Fruit fly (Drosophila melanogaster): ENCODE measurements around the gene CG46280.

The CG46280 gene

dm6 chr3R:13078263-13078662 lies 47.8 kb upstream of the CG46280 start (continued):
- peak; percentile 23 for TF ChIP-seq B-H2 (GFP tag; optimal IDR thresholded peaks at IDR 0.05)
- TF ChIP-seq Dip2 (GFP tag; IDR thresholded peaks at IDR 0.05) = no peak
- no peak for TF ChIP-seq CG8388 (GFP tag; optimal IDR thresholded peaks at IDR 0.05)
- TF ChIP-seq Six4 (GFP tag; optimal IDR thresholded peaks at IDR 0.05) = no peak
- peak; percentile 3 for TF ChIP-seq CG33557 (GFP tag; optimal IDR thresholded peaks at IDR 0.05)
- no peak for TF ChIP-seq CG12659 (GFP tag; optimal IDR thresholded peaks at IDR 0.05)
- TF ChIP-seq jumu (GFP tag; optimal IDR thresholded peaks at IDR 0.05) = no peak
- TF ChIP-seq CG16813 (GFP tag; IDR thresholded peaks at IDR 0.05; ENCODE audit: partially characterized antibody) = peak; percentile 65
- TF ChIP-seq CG17568 (GFP tag; optimal IDR thresholded peaks at IDR 0.05) = no peak
- TF ChIP-seq CG8281 (tag; optimal IDR thresholded peaks at IDR 0.05) = no peak
- no peak for TF ChIP-seq dan (GFP tag; IDR thresholded peaks at IDR 0.05)
- peak; percentile 3 for TF ChIP-seq CG3163 (GFP tag; optimal IDR thresholded peaks at IDR 0.05)
- peak; percentile 13 for TF ChIP-seq Camta (GFP tag; optimal IDR thresholded peaks at IDR 0.05)
- no peak for TF ChIP-seq CG4424 (GFP tag; optimal IDR thresholded peaks at IDR 0.05)
- no peak for TF ChIP-seq CG11723 (GFP tag; optimal IDR thresholded peaks at IDR 0.05)
- TF ChIP-seq CG34422 (GFP tag; IDR thresholded peaks at IDR 0.05) = no peak
- no peak for TF ChIP-seq Fer2 (tag; optimal IDR thresholded peaks at IDR 0.05)
- TF ChIP-seq hkb (optimal IDR thresholded peaks at IDR 0.05) = no peak
- TF ChIP-seq hkb (GFP tag; IDR thresholded peaks at IDR 0.05) = no peak
- TF ChIP-seq CG3838 (GFP tag; optimal IDR thresholded peaks at IDR 0.05) = no peak
- TF ChIP-seq gro (GFP tag; optimal IDR thresholded peaks at IDR 0.05) = no peak
- no peak for TF ChIP-seq CG13123 (GFP tag; optimal IDR thresholded peaks at IDR 0.05)
- TF ChIP-seq Atf-2 (GFP tag; optimal IDR thresholded peaks at IDR 0.05) = no peak
- TF ChIP-seq zfh2 (GFP tag; optimal IDR thresholded peaks at IDR 0.05) = no peak
- TF ChIP-seq MBD-R2 (GFP tag; IDR thresholded peaks at IDR 0.05) = no peak
- TF ChIP-seq CG34376 (GFP tag; optimal IDR thresholded peaks at IDR 0.05) = no peak
- TF ChIP-seq HmgZ (tag; optimal IDR thresholded peaks at IDR 0.05) = peak; percentile 70
- peak; percentile 56 for TF ChIP-seq CG1603 (tag; optimal IDR thresholded peaks at IDR 0.05)
- no peak; the same call in 1 of the 2 replicates for TF ChIP-seq CG13287 (GFP tag; IDR thresholded peaks at IDR 0.05; ENCODE audit: partially characterized antibody)
- peak; percentile 46; the same call in 1 of the 2 replicates for TF ChIP-seq slbo (GFP tag; IDR thresholded peaks at IDR 0.05)
- peak; percentile 22 for TF ChIP-seq phol (tag; optimal IDR thresholded peaks at IDR 0.05)
- peak; percentile 38 for TF ChIP-seq CG9817 (tag; optimal IDR thresholded peaks at IDR 0.05)
- TF ChIP-seq CTCF (GFP tag; optimal IDR thresholded peaks at IDR 0.05) = peak; percentile 96
- TF ChIP-seq bowl (GFP tag; IDR thresholded peaks at IDR 0.05) = no peak
- TF ChIP-seq CG13775 (GFP tag; optimal IDR thresholded peaks at IDR 0.05) = no peak
- TF ChIP-seq CG5245 (GFP tag; optimal IDR thresholded peaks at IDR 0.05) = no peak
- no peak for TF ChIP-seq NC2β (GFP tag; optimal IDR thresholded peaks at IDR 0.05)
- peak; percentile 79 for TF ChIP-seq CG42726 (GFP tag; IDR thresholded peaks at IDR 0.05; ENCODE audit: partially characterized antibody)
- no peak for TF ChIP-seq CG14050 (GFP tag; IDR thresholded peaks at IDR 0.05)
- TF ChIP-seq ssp (GFP tag; IDR thresholded peaks at IDR 0.05) = no peak
- TF ChIP-seq tll (GFP tag; optimal IDR thresholded peaks at IDR 0.05) = no peak
- TF ChIP-seq tgo (GFP tag; IDR thresholded peaks at IDR 0.05) = no peak
- TF ChIP-seq pb (GFP tag; optimal IDR thresholded peaks at IDR 0.05) = no peak
- TF ChIP-seq jigr1 (GFP tag; IDR thresholded peaks at IDR 0.05) = no peak
- no peak for TF ChIP-seq Sox100B (GFP tag; optimal IDR thresholded peaks at IDR 0.05)
- TF ChIP-seq CG3847 (GFP tag; IDR thresholded peaks at IDR 0.05) = 0 out of 2 replicates have a peak, but pooled peaks have one; percentile 11
- TF ChIP-seq dati (GFP tag; IDR thresholded peaks at IDR 0.05) = no peak
- TF ChIP-seq Awh (GFP tag; IDR thresholded peaks at IDR 0.05) = no peak
- TF ChIP-seq inv (GFP tag; IDR thresholded peaks at IDR 0.05; ENCODE audit: partially characterized antibody) = peak; percentile 46; the same call in 1 of the 2 replicates
- TF ChIP-seq fd102C (GFP tag; optimal IDR thresholded peaks at IDR 0.05) = peak; percentile 12
- no peak for TF ChIP-seq MESR4 (GFP tag; optimal IDR thresholded peaks at IDR 0.05)
- no peak for TF ChIP-seq CG6175 (GFP tag; IDR thresholded peaks at IDR 0.05)

Measured in whole organism, embryonic.